Worm (Caenorhabditis elegans): ENCODE data around the gene C17A2.4.

DNA sequence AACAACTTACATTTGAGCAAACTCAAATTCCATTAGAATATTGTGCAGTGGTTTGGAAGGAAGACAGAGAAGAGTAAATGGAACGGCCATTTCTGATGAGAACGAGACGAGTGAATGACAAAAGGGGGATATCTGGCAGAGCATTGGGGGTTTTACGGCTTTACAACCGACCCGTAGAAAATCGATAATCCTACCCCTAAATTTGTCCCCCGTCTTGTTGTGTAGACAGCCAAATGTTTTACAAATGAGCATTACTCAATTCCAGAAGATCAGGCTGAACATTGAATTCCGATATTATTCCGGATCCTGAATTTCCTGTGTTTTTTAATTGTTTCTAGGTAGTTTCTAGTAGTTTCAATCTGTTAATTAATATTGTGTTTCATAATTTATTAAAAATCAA, 46.3 kb upstream of the C17A2.4 start, which contains the start of gene fbxb-99:
- no peak for TF ChIP-seq elt-4 (tag; optimal IDR thresholded peaks at IDR 0.05)
- no peak for TF ChIP-seq dmd-4 (tag; optimal IDR thresholded peaks at IDR 0.05; ENCODE audit: borderline replicate concordance)
- TF ChIP-seq ama-1 (optimal IDR thresholded peaks at IDR 0.05) = no peak
- TF ChIP-seq pha-4 (tag; optimal IDR thresholded peaks at IDR 0.05) = no peak
- no peak for TF ChIP-seq ceh-6 (GFP tag; optimal IDR thresholded peaks at IDR 0.05)
- no peak for TF ChIP-seq K09A11.1 (tag; optimal IDR thresholded peaks at IDR 0.05; ENCODE audit: insufficient read depth)
- no peak for TF ChIP-seq F13H6.1 (tag; optimal IDR thresholded peaks at IDR 0.05)
- no peak for TF ChIP-seq dve-1 (tag; optimal IDR thresholded peaks at IDR 0.05)
- TF ChIP-seq ceh-18 (tag; optimal IDR thresholded peaks at IDR 0.05) = no peak
- TF ChIP-seq elt-2 (tag; optimal IDR thresholded peaks at IDR 0.05) = no peak
